Worm (Caenorhabditis elegans) whole organism, L4 larva: Measurements from ENCODE around the gene C16B8.4.

Source experiments
- T20F7.1 ChIP-seq: fragments of 200-800 bp; sonication (Bioruptor generic); optimal IDR thresholded peaks from 2 replicates; lab custom pipeline; 2018; ENCODE audit warnings: mild to moderate bottlenecking, missing genetic modification characterization, missing compliant biosample characterization
- ZK546.5 ChIP-seq, 2 experiments: sonication (generic microtip); optimal IDR thresholded peaks; 2 replicates each; lab custom pipeline; 2017; ENCODE audit warnings: missing biosample characterization in 2 of 2, missing genetic modification characterization in 2 of 2
- aha-1 ChIP-seq: fragments of 150-350 bp; peaks from one replicate; lab custom pipeline; 2014; ENCODE audit warnings: missing biosample characterization, missing genetic modification characterization
- ama-1 ChIP-seq: fragments of 150-350 bp; optimal IDR thresholded peaks from 2 replicates; lab custom pipeline; 2014; ENCODE audit warnings: inconsistent platforms, mixed read lengths
- cey-2 ChIP-seq: sonication (generic microtip); optimal IDR thresholded peaks from 3 replicates; lab custom pipeline; 2017; ENCODE audit warnings: missing genetic modification characterization, mild to moderate bottlenecking, missing compliant biosample characterization, antibody characterized with exemption, borderline replicate concordance; ENCODE audit not compliant: insufficient read depth
- daf-16 ChIP-seq, 3 experiments: sonication (generic microtip); optimal IDR thresholded peaks; 2 replicates each; lab custom pipeline; 2016 to 2017; ENCODE audit warnings: missing genetic modification characterization in 3 of 3, missing genetic modification reagents in 3 of 3, mild to moderate bottlenecking in 2 of 3, missing compliant biosample characterization in 2 of 3, missing biosample characterization in 1 of 3, moderate library complexity in 1 of 3
- dmd-6 ChIP-seq: fragments of 200-800 bp; sonication (Bioruptor generic); IDR thresholded peaks from 2 replicates; pipeline ENCODE4 v1.3.6; 2022; ENCODE audit warnings: missing genetic modification reagents, missing genetic modification characterization, missing compliant biosample characterization
- fkh-10 ChIP-seq: fragments of 150-350 bp; optimal IDR thresholded peaks from 2 replicates; lab custom pipeline; 2014; ENCODE audit warnings: missing biosample characterization, missing genetic modification reagents, missing genetic modification characterization
- fos-1 ChIP-seq: fragments of 150-350 bp; optimal IDR thresholded peaks from 2 replicates; lab custom pipeline; 2014; ENCODE audit warnings: missing biosample characterization, missing genetic modification characterization
- hmg-1.1 ChIP-seq: fragments of 200-800 bp; sonication (Bioruptor generic); IDR thresholded peaks from 2 replicates; pipeline ENCODE4 v1.3.6; 2022; ENCODE audit warnings: missing genetic modification reagents, missing genetic modification characterization, missing compliant biosample characterization
- lin-1 ChIP-seq: fragments of 200-800 bp; sonication (Bioruptor generic); IDR thresholded peaks from 2 replicates; pipeline ENCODE4 v1.3.6; 2022; ENCODE audit warnings: missing genetic modification reagents, missing genetic modification characterization, missing compliant biosample characterization
- lin-15B ChIP-seq: fragments of 150-350 bp; sonication (generic microtip); optimal IDR thresholded peaks from 3 replicates; lab custom pipeline; 2014; ENCODE audit warnings: missing biosample characterization, missing genetic modification characterization
- lin-38 ChIP-seq: fragments of 200-800 bp; sonication (Bioruptor generic); IDR thresholded peaks from 2 replicates; pipeline ENCODE4 v1.3.6; 2022; ENCODE audit warnings: missing genetic modification reagents, missing genetic modification characterization, missing compliant biosample characterization
- lin-39 ChIP-seq: fragments of 150-350 bp; optimal IDR thresholded peaks from 2 replicates; lab custom pipeline; 2014; ENCODE audit warnings: missing biosample characterization, missing genetic modification reagents, missing genetic modification characterization
- lir-3 ChIP-seq: sonication (generic microtip); optimal IDR thresholded peaks from 2 replicates; lab custom pipeline; 2016; ENCODE audit warnings: mild to moderate bottlenecking, missing genetic modification characterization, missing compliant biosample characterization
- madf-5 ChIP-seq, 2 experiments: fragments of 200-800 bp; sonication (Bioruptor generic); IDR thresholded peaks; 2 replicates each; pipeline ENCODE4 v1.3.6; 2022; ENCODE audit warnings: missing compliant biosample characterization in 2 of 2, missing genetic modification characterization in 2 of 2
- mdl-1 ChIP-seq, 2 experiments: fragments of 150-350 bp in 1 of 2; sonication (generic microtip) in 1 of 2; optimal IDR thresholded peaks; 2 replicates each; lab custom pipeline; 2014 to 2017; ENCODE audit warnings: missing biosample characterization in 2 of 2, missing genetic modification characterization in 2 of 2
- mdt-29 ChIP-seq: fragments of 200-800 bp; sonication (Bioruptor generic); IDR thresholded peaks from 2 replicates; pipeline ENCODE4 v1.3.6; 2022; ENCODE audit warnings: missing genetic modification reagents, missing genetic modification characterization, missing compliant biosample characterization
- mxl-3 ChIP-seq: fragments of 200-800 bp; sonication (Bioruptor generic); optimal IDR thresholded peaks from 2 replicates; lab custom pipeline; 2018; ENCODE audit warnings: mild to moderate bottlenecking, missing genetic modification characterization, missing compliant biosample characterization
- nhr-11 ChIP-seq: fragments of 150-350 bp; optimal IDR thresholded peaks from 2 replicates; lab custom pipeline; 2014; ENCODE audit warnings: missing biosample characterization, missing genetic modification characterization
- nhr-237 ChIP-seq: sonication (generic microtip); optimal IDR thresholded peaks from 2 replicates; lab custom pipeline; 2017; ENCODE audit warnings: missing biosample characterization, missing genetic modification characterization
- nhr-28 ChIP-seq: fragments of 150-350 bp; optimal IDR thresholded peaks from 2 replicates; lab custom pipeline; 2014; ENCODE audit warnings: missing biosample characterization, missing genetic modification characterization
- nhr-6 ChIP-seq: fragments of 150-350 bp; optimal IDR thresholded peaks from 2 replicates; lab custom pipeline; 2014; ENCODE audit warnings: missing biosample characterization, missing genetic modification characterization
- pqm-1 ChIP-seq: sonication (generic microtip); optimal IDR thresholded peaks from 2 replicates; lab custom pipeline; 2017; ENCODE audit warnings: missing biosample characterization, missing genetic modification characterization
- saeg-2 ChIP-seq: fragments of 200-800 bp; sonication (Bioruptor generic); IDR thresholded peaks from 2 replicates; pipeline ENCODE4 v1.3.6; 2022; ENCODE audit warnings: missing genetic modification reagents, missing genetic modification characterization, missing compliant biosample characterization
- sdz-12 ChIP-seq: fragments of 200-800 bp; sonication (Bioruptor generic); optimal IDR thresholded peaks from 2 replicates; lab custom pipeline; 2018; ENCODE audit warnings: mild to moderate bottlenecking, missing genetic modification characterization, missing compliant biosample characterization
- snpc-1.2 ChIP-seq: fragments of 200-800 bp; sonication (Bioruptor generic); IDR thresholded peaks from 2 replicates; pipeline ENCODE4 v1.3.6; 2022; ENCODE audit warnings: missing genetic modification reagents, missing genetic modification characterization, missing compliant biosample characterization
- unc-130 ChIP-seq: sonication (generic microtip); optimal IDR thresholded peaks from 2 replicates; lab custom pipeline; 2016; ENCODE audit warnings: missing genetic modification reagents, missing genetic modification characterization, missing compliant biosample characterization
- unc-62 ChIP-seq, 3 experiments: fragments of 150-350 bp in 1 of 3; sonication (generic microtip); optimal IDR thresholded peaks in 2 of 3; peaks in 1 of 3; 1 replicate in 1 of 3; 2 replicates in 2 of 3; lab custom pipeline; 2014 to 2017; ENCODE audit warnings: missing biosample characterization in 3 of 3, missing genetic modification characterization in 3 of 3, missing genetic modification reagents in 3 of 3, missing genotype in 1 of 3
- zip-11 ChIP-seq: fragments of 200-800 bp; sonication (Bioruptor generic); IDR thresholded peaks from 2 replicates; pipeline ENCODE4 v1.3.6; 2022; ENCODE audit warnings: missing genetic modification characterization, missing compliant biosample characterization
- zip-2 ChIP-seq: fragments of 150-350 bp; optimal IDR thresholded peaks from 2 replicates; lab custom pipeline; 2014; ENCODE audit warnings: missing biosample characterization, missing genetic modification characterization

Gene C16B8.4

ce11 chrX:3968209-3968960 lies 5.0 kb downstream of the C16B8.4 start, which contains the start of gene C16B8.3 (continued):
- TF ChIP-seq nhr-6 (tag; lab: Kevin White, UChicago) (peak; percentile 69), ama-1 (lab: Kevin White, UChicago) (peak; percentile 46), nhr-28 (tag; lab: Kevin White, UChicago) (peak; percentile 66), pqm-1 (tag; lab: Kevin White, UChicago) (peak; percentile 57), nhr-237 (tag; lab: Kevin White, UChicago) (no peak), zip-2 (tag; lab: Kevin White, UChicago) (no peak), mdt-29 (GFP tag; lab: Robert Waterston, UW) (0 out of 2 replicates have a peak, but pooled peaks have one; percentile 6), dmd-6 (peak; percentile 65), unc-130 (no peak), lin-39 (tag; lab: Kevin White, UChicago) (no peak), mxl-3 (GFP tag; lab: Kevin White, UChicago) (peak; percentile 17), lin-38 (GFP tag; lab: Robert Waterston, UW) (no peak), zip-11 (GFP tag; lab: Robert Waterston, UW) (no peak), madf-5 (GFP tag; IDR thresholded peaks at IDR 0.05; lab: Robert Waterston, UW) (0 out of 4 replicates have a peak, but pooled peaks of 1 of the 2 experiments have one; percentile 50), aha-1 (tag; lab: Kevin White, UChicago) (peak; percentile 48), T20F7.1 (GFP tag; lab: Kevin White, UChicago) (peak; percentile 42)

DNA sequence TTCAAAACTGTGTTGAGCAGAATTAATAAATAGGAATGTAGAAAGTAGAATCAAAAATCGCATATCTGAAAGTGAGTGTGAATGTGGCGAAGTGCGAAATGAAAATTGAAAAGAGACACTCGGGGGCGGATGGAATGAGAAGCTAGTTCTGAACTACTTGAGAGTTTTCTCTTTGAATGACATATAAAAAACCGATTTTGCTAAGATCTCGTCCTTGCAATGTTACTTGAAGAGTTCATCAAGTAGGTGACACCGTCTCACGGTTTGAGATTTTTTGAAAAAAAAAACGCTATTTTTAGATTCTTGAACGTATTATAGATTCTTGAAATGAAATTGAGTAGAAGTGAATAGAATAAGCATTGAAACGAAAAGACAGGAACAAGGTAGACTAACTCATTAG lies 7.1 kb downstream of the C16B8.4 start, which contains the start of gene C16B8.2:
C16B8.2 (minus strand) TSS at position 101 of the 400 bp plus-strand sequence.
- TF ChIP-seq fos-1 (tag; lab: Kevin White, UChicago), result no peak
- no peak for TF ChIP-seq snpc-1.2
- TF ChIP-seq madf-5 (GFP tag; IDR thresholded peaks at IDR 0.05; lab: Robert Waterston, UW), result no peak
- TF ChIP-seq lir-3 (tag; lab: Kevin White, UChicago), result no peak
- TF ChIP-seq ZK546.5 (tag; optimal IDR thresholded peaks at IDR 0.05; lab: Kevin White, UChicago), result no peak
- TF ChIP-seq sdz-12 (GFP tag; lab: Kevin White, UChicago), result no peak
- no peak for TF ChIP-seq nhr-11

ce11 chrX:3960345-3960744 lies 13.1 kb downstream of the C16B8.4 start:
- peak; percentile 22 for TF ChIP-seq aha-1 (tag; lab: Kevin White, UChicago)
- no peak for TF ChIP-seq zip-2 (tag; lab: Kevin White, UChicago)
- no peak for TF ChIP-seq pqm-1 (tag; lab: Kevin White, UChicago)
- TF ChIP-seq lin-15B, result no peak
- TF ChIP-seq hmg-1.1 (GFP tag; lab: Robert Waterston, UW), result no peak
- no peak for TF ChIP-seq cey-2 (tag; lab: Kevin White, UChicago)
- TF ChIP-seq fkh-10 (GFP tag; lab: Kevin White, UChicago), result peak; percentile 51
- TF ChIP-seq daf-16 (GFP tag; optimal IDR thresholded peaks at IDR 0.05; lab: Kevin White, UChicago), result no peak
- TF ChIP-seq daf-16 (tag; optimal IDR thresholded peaks at IDR 0.05; lab: Kevin White, UChicago), result no peak
- TF ChIP-seq mdl-1 (tag; optimal IDR thresholded peaks at IDR 0.05; lab: Kevin White, UChicago), result no peak
- no peak for TF ChIP-seq lin-1

ce11 chrX:3959221-3959620 lies 14.2 kb downstream of the C16B8.4 start:
- no peak for TF ChIP-seq saeg-2 (GFP tag; lab: Robert Waterston, UW)
- TF ChIP-seq aha-1 (tag; lab: Kevin White, UChicago), result peak; percentile 59
- TF ChIP-seq unc-62 (GFP tag; optimal IDR thresholded peaks at IDR 0.05 in 1 of 2; lab: Kevin White, UChicago), result peak in 1 of 2 experiments; percentile 84
- TF ChIP-seq unc-62 (tag; optimal IDR thresholded peaks at IDR 0.05; lab: Kevin White, UChicago), result no peak

DNA sequence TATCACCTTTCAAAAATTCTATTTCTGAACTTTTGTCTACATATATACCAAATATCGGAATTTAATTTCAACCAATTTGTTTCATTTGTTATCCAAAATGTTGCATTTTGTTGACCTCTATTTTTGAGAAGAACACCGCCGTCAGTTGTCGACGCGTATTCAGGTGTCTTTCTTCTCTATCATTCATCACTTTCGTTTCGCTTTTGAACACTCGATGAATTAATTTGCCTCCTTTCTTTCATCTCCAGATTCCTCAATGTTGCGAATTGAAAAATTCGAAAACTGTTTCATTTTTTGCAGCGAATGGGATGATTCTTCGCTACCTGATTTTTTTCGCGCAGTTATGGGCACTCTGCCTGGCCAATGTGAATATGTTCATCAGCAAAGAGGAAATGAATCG lies 15.2 kb downstream of the C16B8.4 start, which contains the start of gene lin-18:
lin-18 (plus strand) TSS at position 301 of the 400 bp plus-strand sequence.
- TF ChIP-seq fkh-10 (GFP tag; lab: Kevin White, UChicago) (no peak), unc-62 (GFP tag; optimal IDR thresholded peaks at IDR 0.05 in 1 of 2; lab: Kevin White, UChicago) (peak in 1 of 2 experiments; percentile 85), unc-62 (tag; optimal IDR thresholded peaks at IDR 0.05; lab: Kevin White, UChicago) (no peak)
